Fruit fly (Drosophila melanogaster) whole organism, embryonic: Measurements from ENCODE around the gene CG33298.

Source experiments
- Ada2b ChIP-seq: fragments of 200-800 bp; sonication (Bioruptor generic); IDR thresholded peaks from 2 replicates; pipeline ENCODE4 v1.3.6; 2022; ENCODE audit warnings: missing biosample characterization, missing genetic modification characterization
- CG3065 ChIP-seq: fragments of 200-800 bp; sonication (Bioruptor generic); optimal IDR thresholded peaks from 2 replicates; lab custom pipeline; 2016; ENCODE audit warnings: missing biosample characterization, missing genetic modification characterization
- CG6813 ChIP-seq: fragments of 200-800 bp; sonication (Bioruptor generic); optimal IDR thresholded peaks from 2 replicates; lab custom pipeline; 2017; ENCODE audit warnings: missing biosample characterization, missing genetic modification characterization, mild to moderate bottlenecking, moderate library complexity, missing genetic modification reagents
- Hr51 ChIP-seq, 2 experiments: fragments of 200-800 bp; sonication (Bioruptor generic); optimal IDR thresholded peaks; 2 replicates in 1 of 2; 3 replicates in 1 of 2; lab custom pipeline; 2016 to 2018; ENCODE audit warnings: missing biosample characterization in 2 of 2, missing genetic modification characterization in 2 of 2, mild to moderate bottlenecking in 1 of 2, moderate library complexity in 1 of 2
- ash1 ChIP-seq: fragments of 200-800 bp; sonication (Bioruptor generic); optimal IDR thresholded peaks from 2 replicates; lab custom pipeline; 2018; ENCODE audit warnings: missing biosample characterization, mild to moderate bottlenecking, missing genetic modification characterization
- cwo ChIP-seq: fragments of 200-800 bp; sonication (Bioruptor generic); optimal IDR thresholded peaks from 3 replicates; lab custom pipeline; 2017; ENCODE audit warnings: missing biosample characterization, missing genetic modification characterization, mild to moderate bottlenecking, moderate library complexity, missing genetic modification reagents
- jing ChIP-seq: fragments of 200-800 bp; sonication (Bioruptor generic); optimal IDR thresholded peaks from 2 replicates; lab custom pipeline; 2018; ENCODE audit warnings: missing biosample characterization, mild to moderate bottlenecking, missing genetic modification characterization

- TF ChIP-seq Hr51 (GFP tag; optimal IDR thresholded peaks at IDR 0.05; lab: Kevin White, UChicago) (no peak), CG3065 (GFP tag; lab: Kevin White, UChicago) (no peak), Ada2b (GFP tag; lab: Robert Waterston, UW) (no peak), cwo (GFP tag; lab: Kevin White, UChicago) (no peak), CG6813 (no peak), jing (no peak), ash1 (GFP tag; lab: Kevin White, UChicago) (no peak)
These were observed 35.2 kb upstream of the CG33298 start for dm6 chr2L:9460092-9460473.
